Fruit fly (Drosophila melanogaster): ENCODE measurements around the gene CG11970.
A peak's percentile ranks its signal among the peaks of the same experiment; 100 is the strongest.

Gene CG11970

dm6 chr3R:8958300-8958699 lies 26.2 kb upstream of the CG11970 start (continued):
- TF ChIP-seq Lpt (GFP tag; optimal IDR thresholded peaks at IDR 0.05) = peak; percentile 50
- peak; percentile 46 for TF ChIP-seq CG8119 (GFP tag; IDR thresholded peaks at IDR 0.05)
- TF ChIP-seq CG4318 (GFP tag; optimal IDR thresholded peaks at IDR 0.05) = peak; percentile 35
- TF ChIP-seq Eip78C (GFP tag) = peak; percentile 75
- TF ChIP-seq CG1621 (tag; optimal IDR thresholded peaks at IDR 0.05) = peak; percentile 52
- TF ChIP-seq Sox14 (GFP tag; optimal IDR thresholded peaks at IDR 0.05) = peak; percentile 59
- peak; percentile 74 for TF ChIP-seq eg (GFP tag; IDR thresholded peaks at IDR 0.05)
- peak; percentile 56 for TF ChIP-seq OdsH (GFP tag; optimal IDR thresholded peaks at IDR 0.05)
- TF ChIP-seq CG15336 (GFP tag; IDR thresholded peaks at IDR 0.05) = peak; percentile 66
- no peak for TF ChIP-seq CG8319 (GFP tag; optimal IDR thresholded peaks at IDR 0.05)
- TF ChIP-seq ss (GFP tag; optimal IDR thresholded peaks at IDR 0.05) = peak in 1 of 2 experiments; percentile 9
- TF ChIP-seq svp (GFP tag) = no peak
- peak; percentile 4 for TF ChIP-seq Hr39 (GFP tag; optimal IDR thresholded peaks at IDR 0.05)

- no peak for TF ChIP-seq CG8319 (GFP tag; optimal IDR thresholded peaks at IDR 0.05)
- peak; percentile 23 for TF ChIP-seq Eip78C (GFP tag)
- TF ChIP-seq lz (GFP tag; optimal IDR thresholded peaks at IDR 0.05) = no peak
- TF ChIP-seq dsx (GFP tag; optimal IDR thresholded peaks at IDR 0.05; ENCODE audit: poor library complexity, severe bottlenecking) = no peak
- no peak for TF ChIP-seq CG31627 (GFP tag; optimal IDR thresholded peaks at IDR 0.05)
- no peak for TF ChIP-seq CG11762 (GFP tag; optimal IDR thresholded peaks at IDR 0.05; ENCODE audit: insufficient read depth)
- peak; percentile 4 for TF ChIP-seq svp (GFP tag)
- no peak for TF ChIP-seq Met (GFP tag; optimal IDR thresholded peaks at IDR 0.05)
- no peak for TF ChIP-seq CG34406 (GFP tag; optimal IDR thresholded peaks at IDR 0.05)
- no peak for TF ChIP-seq net (GFP tag; optimal IDR thresholded peaks at IDR 0.05)
- TF ChIP-seq fd85E (GFP tag; optimal IDR thresholded peaks at IDR 0.05) = no peak
- TF ChIP-seq CG11294 (GFP tag; IDR thresholded peaks at IDR 0.05) = no peak
- no peak for TF ChIP-seq Eip93F (GFP tag; optimal IDR thresholded peaks at IDR 0.05)
- TF ChIP-seq CG32006 (GFP tag; optimal IDR thresholded peaks at IDR 0.05) = no peak
- TF ChIP-seq OdsH (GFP tag; optimal IDR thresholded peaks at IDR 0.05) = no peak
- TF ChIP-seq fkh (GFP tag; optimal IDR thresholded peaks at IDR 0.05) = no peak
- no peak for TF ChIP-seq CG1621 (tag; optimal IDR thresholded peaks at IDR 0.05)
Observed at dm6 chr3R:8959153-8959552, 25.4 kb upstream of the CG11970 start.

- peak; percentile 67 for TF ChIP-seq Hr4 (GFP tag; optimal IDR thresholded peaks at IDR 0.05)
- peak; percentile 79 for TF ChIP-seq CG32006 (GFP tag; optimal IDR thresholded peaks at IDR 0.05)
- peak; percentile 31 for TF ChIP-seq acj6 (GFP tag; optimal IDR thresholded peaks at IDR 0.05)
- peak; percentile 41 for TF ChIP-seq Met (GFP tag; optimal IDR thresholded peaks at IDR 0.05)
- TF ChIP-seq CG4318 (GFP tag; optimal IDR thresholded peaks at IDR 0.05) = peak; percentile 53
- TF ChIP-seq CG10631 (GFP tag; optimal IDR thresholded peaks at IDR 0.05) = peak; percentile 24
- TF ChIP-seq CG34406 (GFP tag; optimal IDR thresholded peaks at IDR 0.05) = peak; percentile 26
- peak; percentile 23 for TF ChIP-seq CG3919 (GFP tag; optimal IDR thresholded peaks at IDR 0.05)
- TF ChIP-seq CG8119 (GFP tag; IDR thresholded peaks at IDR 0.05) = peak; percentile 62
- peak; percentile 56 for TF ChIP-seq achi (GFP tag; optimal IDR thresholded peaks at IDR 0.05)
- TF ChIP-seq Smox (GFP tag; optimal IDR thresholded peaks at IDR 0.05) = peak; percentile 32
- TF ChIP-seq esn (GFP tag; optimal IDR thresholded peaks at IDR 0.05) = peak; percentile 38
- peak; percentile 43; the same call in 1 of the 3 replicates for TF ChIP-seq CG6163 (GFP tag; IDR thresholded peaks at IDR 0.05)
- peak in 1 of 2 experiments; percentile 15 for TF ChIP-seq salr (GFP tag; optimal IDR thresholded peaks at IDR 0.05)
- peak; percentile 16 for TF ChIP-seq CG8632 (GFP tag; optimal IDR thresholded peaks at IDR 0.05)
- TF ChIP-seq CG6276 (GFP tag; optimal IDR thresholded peaks at IDR 0.05) = peak; percentile 36
- peak; percentile 6 for TF ChIP-seq Lpt (GFP tag; optimal IDR thresholded peaks at IDR 0.05)
- peak; percentile 65 for TF ChIP-seq Eip78C (GFP tag)
- no peak for TF ChIP-seq CG10669 (GFP tag; optimal IDR thresholded peaks at IDR 0.05)
- peak; percentile 22 for TF ChIP-seq CG11902 (GFP tag; optimal IDR thresholded peaks at IDR 0.05)
- TF ChIP-seq Sox15 (GFP tag; optimal IDR thresholded peaks at IDR 0.05) = no peak
- TF ChIP-seq CG31627 (GFP tag; optimal IDR thresholded peaks at IDR 0.05) = peak; percentile 17
- TF ChIP-seq net (GFP tag; optimal IDR thresholded peaks at IDR 0.05) = peak; percentile 29
- TF ChIP-seq CG16779 (tag; optimal IDR thresholded peaks at IDR 0.05) = no peak
- TF ChIP-seq OdsH (GFP tag; optimal IDR thresholded peaks at IDR 0.05) = peak; percentile 47
- peak; percentile 37 for TF ChIP-seq topi (GFP tag; optimal IDR thresholded peaks at IDR 0.05)
- TF ChIP-seq CG11762 (GFP tag; optimal IDR thresholded peaks at IDR 0.05; ENCODE audit: insufficient read depth) = no peak
- TF ChIP-seq Gug (GFP tag; IDR thresholded peaks at IDR 0.05) = 0 out of 2 replicates have a peak, but pooled peaks have one; percentile 13
- peak; percentile 4 for TF ChIP-seq Sox102F (GFP tag; optimal IDR thresholded peaks at IDR 0.05)
- TF ChIP-seq svp (GFP tag) = peak; percentile 56
- TF ChIP-seq dac (GFP tag; optimal IDR thresholded peaks at IDR 0.05) = peak; percentile 7
- peak; percentile 29; the same call in 1 of the 3 replicates for TF ChIP-seq eg (GFP tag; IDR thresholded peaks at IDR 0.05)
- no peak for TF ChIP-seq fd59A (GFP tag; optimal IDR thresholded peaks at IDR 0.05)
- peak; percentile 82 for TF ChIP-seq CG15336 (GFP tag; IDR thresholded peaks at IDR 0.05)
- TF ChIP-seq fkh (GFP tag; optimal IDR thresholded peaks at IDR 0.05) = no peak
- TF ChIP-seq Sox14 (GFP tag; optimal IDR thresholded peaks at IDR 0.05) = no peak
- TF ChIP-seq CG1621 (tag; optimal IDR thresholded peaks at IDR 0.05) = no peak
Observed at dm6 chr3R:8960329-8960728, 24.2 kb upstream of the CG11970 start.
